Fruit fly (Drosophila melanogaster): ENCODE measurements around the gene rn.
A peak's percentile ranks its signal among the peaks of the same experiment; 100 is the strongest.

rn gene

dm6 chr3R:7313034-7313433 lies 3.6 kb upstream of the rn start (continued):
- TF ChIP-seq CG34224 (GFP tag; IDR thresholded peaks at IDR 0.05; ENCODE audit: partially characterized antibody) (0 out of 3 replicates have a peak, but pooled peaks have one; percentile 37), Nf-YC (tag; optimal IDR thresholded peaks at IDR 0.05) (peak; percentile 98), Ada2b (GFP tag; IDR thresholded peaks at IDR 0.05) (no peak), CG6272 (GFP tag; IDR thresholded peaks at IDR 0.05) (no peak), sna (GFP tag; IDR thresholded peaks at IDR 0.05; ENCODE audit: partially characterized antibody) (0 out of 2 replicates have a peak, but pooled peaks have one; percentile 52), CG1602 (GFP tag; optimal IDR thresholded peaks at IDR 0.05) (no peak), onecut (GFP tag; IDR thresholded peaks at IDR 0.05) (no peak), CG3163 (GFP tag; optimal IDR thresholded peaks at IDR 0.05) (peak; percentile 95), Trl (optimal IDR thresholded peaks at IDR 0.05) (peak; percentile 50 to 65), Trl (GFP tag; optimal IDR thresholded peaks at IDR 0.05) (no peak)

DNA sequence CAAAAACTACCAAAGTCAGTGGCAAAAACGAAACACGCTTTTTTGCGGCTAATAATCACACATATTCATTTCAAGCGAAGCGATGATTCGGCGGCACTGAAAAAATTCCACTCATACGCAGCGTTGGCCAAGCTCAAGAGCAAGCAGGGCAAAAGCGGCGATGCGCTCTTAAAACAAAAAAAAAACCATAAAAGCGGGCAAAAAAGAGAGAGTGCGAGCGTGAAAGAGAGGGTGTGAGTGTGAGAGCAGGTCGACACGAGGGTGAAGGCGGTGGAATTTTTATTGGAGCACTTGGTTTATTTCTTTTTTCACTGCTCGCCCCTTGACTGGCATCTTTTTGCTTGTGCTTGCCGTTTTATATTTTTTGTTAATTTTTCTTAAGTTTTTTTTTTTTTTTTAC lies 1.1 kb upstream of the rn start:
- TF ChIP-seq cas (GFP tag; IDR thresholded peaks at IDR 0.05): no peak
- 0 out of 2 replicates have a peak, but pooled peaks have one; percentile 8 for TF ChIP-seq Nf-YA (GFP tag; IDR thresholded peaks at IDR 0.05)
- peak; percentile 43 for TF ChIP-seq CG1832 (GFP tag; optimal IDR thresholded peaks at IDR 0.05)
- TF ChIP-seq Side (GFP tag; optimal IDR thresholded peaks at IDR 0.05): no peak
- peak; percentile 86 for TF ChIP-seq Nf-YC (tag; optimal IDR thresholded peaks at IDR 0.05)
- no peak for TF ChIP-seq Vsx1 (GFP tag; optimal IDR thresholded peaks at IDR 0.05)
- no peak for TF ChIP-seq Fer1 (GFP tag; optimal IDR thresholded peaks at IDR 0.05)
- TF ChIP-seq CG13424 (tag; optimal IDR thresholded peaks at IDR 0.05): no peak
- peak; percentile 62 to 73 for TF ChIP-seq Trl (optimal IDR thresholded peaks at IDR 0.05)
- no peak for TF ChIP-seq Trl (GFP tag; optimal IDR thresholded peaks at IDR 0.05)
- TF ChIP-seq CG2678 (tag; optimal IDR thresholded peaks at IDR 0.05): no peak
- no peak for TF ChIP-seq CG11723 (GFP tag; optimal IDR thresholded peaks at IDR 0.05)
- no peak for TF ChIP-seq Taf1 (GFP tag; IDR thresholded peaks at IDR 0.05)
- TF ChIP-seq pzg (GFP tag; optimal IDR thresholded peaks at IDR 0.05): no peak
- TF ChIP-seq E2f1 (GFP tag; IDR thresholded peaks at IDR 0.05): no peak
- TF ChIP-seq Drgx (GFP tag; IDR thresholded peaks at IDR 0.05): 0 out of 2 replicates have a peak, but pooled peaks have one; percentile 10
- no peak for TF ChIP-seq sob (GFP tag; IDR thresholded peaks at IDR 0.05)
- no peak for TF ChIP-seq fd96Cb (tag; optimal IDR thresholded peaks at IDR 0.05)
- TF ChIP-seq mirr (GFP tag; optimal IDR thresholded peaks at IDR 0.05): no peak
- no peak for TF ChIP-seq amos (GFP tag; IDR thresholded peaks at IDR 0.05; ENCODE audit: partially characterized antibody)
- peak; percentile 93 for TF ChIP-seq z (GFP tag; IDR thresholded peaks at IDR 0.05)
- peak; percentile 63; the same call in 1 of the 2 replicates for TF ChIP-seq CG10321 (GFP tag; IDR thresholded peaks at IDR 0.05)
- TF ChIP-seq CG2202 (tag; optimal IDR thresholded peaks at IDR 0.05): no peak
- TF ChIP-seq CG9609 (GFP tag; optimal IDR thresholded peaks at IDR 0.05): no peak
- 0 out of 2 replicates have a peak, but pooled peaks have one; percentile 20 for TF ChIP-seq sna (GFP tag; IDR thresholded peaks at IDR 0.05; ENCODE audit: partially characterized antibody)
- TF ChIP-seq aop (GFP tag; IDR thresholded peaks at IDR 0.05): no peak
- TF ChIP-seq CG34422 (GFP tag; IDR thresholded peaks at IDR 0.05): no peak
- peak; percentile 51 for TF ChIP-seq sqz (GFP tag; optimal IDR thresholded peaks at IDR 0.05)
- TF ChIP-seq cwo (GFP tag; optimal IDR thresholded peaks at IDR 0.05): no peak
- TF ChIP-seq CG17186 (GFP tag; optimal IDR thresholded peaks at IDR 0.05): no peak
- peak; percentile 94 for TF ChIP-seq CG3163 (GFP tag; optimal IDR thresholded peaks at IDR 0.05)
- no peak for TF ChIP-seq Hmr (GFP tag; optimal IDR thresholded peaks at IDR 0.05)
- TF ChIP-seq Nf-YB (GFP tag; optimal IDR thresholded peaks at IDR 0.05): peak; percentile 89
- TF ChIP-seq CG4424 (GFP tag; optimal IDR thresholded peaks at IDR 0.05): no peak
- no peak for TF ChIP-seq CG7963 (GFP tag; IDR thresholded peaks at IDR 0.05; ENCODE audit: partially characterized antibody)
- no peak for TF ChIP-seq ems (GFP tag; optimal IDR thresholded peaks at IDR 0.05)
- no peak for TF ChIP-seq Mrtf (GFP tag; IDR thresholded peaks at IDR 0.05)
- no peak for TF ChIP-seq CG7928 (GFP tag; optimal IDR thresholded peaks at IDR 0.05)
